Worm (Caenorhabditis elegans) whole organism, L4 larva: ENCODE data around the gene C31E10.6.
"Not testable (repeated sequence)": the region's sequence is repeated elsewhere in the genome, so short reads cannot be mapped to it uniquely, and the experiment has no call there.

ENCODE experiments used
- D1046.2 ChIP-seq: fragments of 200-800 bp; sonication (Bioruptor generic); IDR thresholded peaks from 2 replicates; pipeline ENCODE4 v1.3.6; 2022; ENCODE audit warnings: missing genetic modification characterization, missing compliant biosample characterization
- F26F4.8 ChIP-seq: fragments of 200-800 bp; sonication (Bioruptor generic); conservative IDR thresholded peaks from 2 replicates; pipeline ENCODE4 v1.3.6; 2022; ENCODE audit warnings: missing genetic modification characterization, missing compliant biosample characterization
- F44E2.7 ChIP-seq: fragments of 200-800 bp; sonication (Bioruptor generic); IDR thresholded peaks from 2 replicates; pipeline ENCODE4 v2.1.2; 2022; ENCODE audit warnings: missing genetic modification characterization, missing compliant biosample characterization
- T26A8.4 ChIP-seq: fragments of 200-800 bp; sonication (Bioruptor generic); IDR thresholded peaks from 2 replicates; pipeline ENCODE4 v1.3.6; 2022; ENCODE audit warnings: missing genetic modification characterization, missing compliant biosample characterization
- Y105C5A.15 ChIP-seq: fragments of 200-800 bp; sonication (Bioruptor generic); IDR thresholded peaks from 2 replicates; pipeline ENCODE4 v1.3.6; 2022; ENCODE audit warnings: missing genetic modification characterization, missing compliant biosample characterization
- Y48G9A.11 ChIP-seq: fragments of 200-800 bp; sonication (Bioruptor generic); IDR thresholded peaks from 2 replicates; pipeline ENCODE4 v1.3.6; 2022; ENCODE audit warnings: missing genetic modification reagents, missing genetic modification characterization, missing compliant biosample characterization
- ZK337.2 ChIP-seq: fragments of 200-800 bp; sonication (Bioruptor generic); IDR thresholded peaks from 2 replicates; pipeline ENCODE4 v1.3.6; 2022; ENCODE audit warnings: missing genetic modification reagents, missing genetic modification characterization, missing compliant biosample characterization
- ama-1 ChIP-seq: fragments of 150-350 bp; optimal IDR thresholded peaks from 2 replicates; lab custom pipeline; 2014; ENCODE audit warnings: inconsistent platforms, mixed read lengths
- arid-1 ChIP-seq: fragments of 200-800 bp; sonication (Bioruptor generic); conservative IDR thresholded peaks from 2 replicates; pipeline ENCODE4 v1.3.6; 2022; ENCODE audit warnings: missing genetic modification reagents, missing genetic modification characterization, missing compliant biosample characterization
- ceh-20 ChIP-seq: fragments of 200-800 bp; sonication (Bioruptor generic); IDR thresholded peaks from 2 replicates; pipeline ENCODE4 v1.3.6; 2022; ENCODE audit warnings: missing genetic modification reagents, missing genetic modification characterization, missing compliant biosample characterization
- ctbp-1 ChIP-seq: fragments of 200-800 bp; sonication (Bioruptor generic); IDR thresholded peaks from 2 replicates; pipeline ENCODE4 v1.3.6; 2022; ENCODE audit warnings: missing genetic modification reagents, missing genetic modification characterization, missing compliant biosample characterization
- daf-16 ChIP-seq, 3 experiments: sonication (generic microtip); optimal IDR thresholded peaks; 2 replicates each; lab custom pipeline; 2016 to 2017; ENCODE audit warnings: missing genetic modification characterization in 3 of 3, missing genetic modification reagents in 3 of 3, mild to moderate bottlenecking in 2 of 3, missing compliant biosample characterization in 2 of 3, missing biosample characterization in 1 of 3, moderate library complexity in 1 of 3
- dmd-6 ChIP-seq: fragments of 200-800 bp; sonication (Bioruptor generic); IDR thresholded peaks from 2 replicates; pipeline ENCODE4 v1.3.6; 2022; ENCODE audit warnings: missing genetic modification reagents, missing genetic modification characterization, missing compliant biosample characterization
- dmd-8 ChIP-seq: fragments of 200-800 bp; sonication (Bioruptor generic); IDR thresholded peaks from 2 replicates; pipeline ENCODE4 v1.3.6; 2022; ENCODE audit warnings: missing genetic modification characterization, missing compliant biosample characterization
- dmd-9 ChIP-seq: fragments of 200-800 bp; sonication (Bioruptor generic); IDR thresholded peaks from 2 replicates; pipeline ENCODE4 v1.3.6; 2022; ENCODE audit warnings: missing genetic modification reagents, missing genetic modification characterization, missing compliant biosample characterization
- egl-43 ChIP-seq: fragments of 200-800 bp; sonication (Bioruptor generic); IDR thresholded peaks from 2 replicates; pipeline ENCODE4 v1.3.6; 2022; ENCODE audit warnings: missing genetic modification reagents, missing genetic modification characterization, missing compliant biosample characterization
- hmg-1.1 ChIP-seq: fragments of 200-800 bp; sonication (Bioruptor generic); IDR thresholded peaks from 2 replicates; pipeline ENCODE4 v1.3.6; 2022; ENCODE audit warnings: missing genetic modification reagents, missing genetic modification characterization, missing compliant biosample characterization
- jun-1 ChIP-seq: fragments of 150-350 bp; optimal IDR thresholded peaks from 2 replicates; lab custom pipeline; 2014; ENCODE audit warnings: missing biosample characterization, missing genetic modification reagents, missing genetic modification characterization
- lim-7 ChIP-seq: fragments of 200-800 bp; sonication (Bioruptor generic); IDR thresholded peaks from 2 replicates; pipeline ENCODE4 v1.3.6; 2022; ENCODE audit warnings: missing genetic modification characterization, missing compliant biosample characterization
- lin-1 ChIP-seq: fragments of 200-800 bp; sonication (Bioruptor generic); IDR thresholded peaks from 2 replicates; pipeline ENCODE4 v1.3.6; 2022; ENCODE audit warnings: missing genetic modification reagents, missing genetic modification characterization, missing compliant biosample characterization
- lin-13 ChIP-seq: fragments of 150-350 bp; optimal IDR thresholded peaks from 2 replicates; lab custom pipeline; 2014; ENCODE audit warnings: missing biosample characterization, missing genetic modification reagents, missing genetic modification characterization
- lin-29 ChIP-seq: fragments of 200-800 bp; sonication (Bioruptor generic); IDR thresholded peaks from 2 replicates; pipeline ENCODE4 v1.3.6; 2022; ENCODE audit warnings: missing genetic modification reagents, missing genetic modification characterization, missing compliant biosample characterization
- lin-38 ChIP-seq: fragments of 200-800 bp; sonication (Bioruptor generic); IDR thresholded peaks from 2 replicates; pipeline ENCODE4 v1.3.6; 2022; ENCODE audit warnings: missing genetic modification reagents, missing genetic modification characterization, missing compliant biosample characterization
- lsy-2 ChIP-seq, 2 experiments: fragments of 150-350 bp in 1 of 2; sonication (generic microtip) in 1 of 2; optimal IDR thresholded peaks; 2 replicates each; lab custom pipeline; 2014 to 2017; ENCODE audit warnings: missing biosample characterization in 2 of 2, missing genetic modification characterization in 2 of 2
- madf-5 ChIP-seq, 2 experiments: fragments of 200-800 bp; sonication (Bioruptor generic); IDR thresholded peaks; 2 replicates each; pipeline ENCODE4 v1.3.6; 2022; ENCODE audit warnings: missing compliant biosample characterization in 2 of 2, missing genetic modification characterization in 2 of 2
- madf-9 ChIP-seq: fragments of 200-800 bp; sonication (Bioruptor generic); conservative IDR thresholded peaks from 2 replicates; pipeline ENCODE4 v1.3.6; 2022; ENCODE audit warnings: missing genetic modification reagents, missing genetic modification characterization, missing compliant biosample characterization
- mdt-29 ChIP-seq: fragments of 200-800 bp; sonication (Bioruptor generic); IDR thresholded peaks from 2 replicates; pipeline ENCODE4 v1.3.6; 2022; ENCODE audit warnings: missing genetic modification reagents, missing genetic modification characterization, missing compliant biosample characterization
- mes-2 ChIP-seq: sonication (generic microtip); optimal IDR thresholded peaks from 2 replicates; lab custom pipeline; 2016; ENCODE audit warnings: missing genotype, mild to moderate bottlenecking, missing genetic modification characterization, missing compliant biosample characterization; ENCODE audit not compliant: poor library complexity, severe bottlenecking
- mxl-2 ChIP-seq: fragments of 200-800 bp; sonication (Bioruptor generic); conservative IDR thresholded peaks from 2 replicates; pipeline ENCODE4 v1.3.6; 2022; ENCODE audit warnings: missing genetic modification reagents, missing genetic modification characterization, missing compliant biosample characterization
- nhr-28 ChIP-seq: fragments of 150-350 bp; optimal IDR thresholded peaks from 2 replicates; lab custom pipeline; 2014; ENCODE audit warnings: missing biosample characterization, missing genetic modification characterization
- nhr-41 ChIP-seq: fragments of 200-800 bp; sonication (Bioruptor generic); IDR thresholded peaks from 2 replicates; pipeline ENCODE4 v1.3.6; 2022; ENCODE audit warnings: missing genetic modification reagents, missing genetic modification characterization, missing compliant biosample characterization
- nhr-42 ChIP-seq: fragments of 200-800 bp; sonication (Bioruptor generic); IDR thresholded peaks from 2 replicates; pipeline ENCODE4 v1.3.6; 2022; ENCODE audit warnings: missing genetic modification characterization, missing compliant biosample characterization
- pha-4 ChIP-seq, 2 experiments: fragments of 150-350 bp in 1 of 2; fragments of 200-800 bp in 1 of 2; sonication (Bioruptor generic) in 1 of 2; IDR thresholded peaks in 1 of 2; optimal IDR thresholded peaks in 1 of 2; 2 replicates each; pipeline versions ENCODE4 v1.3.6 to Lab custom; 2014 to 2022; ENCODE audit warnings: missing genetic modification characterization in 2 of 2, missing genetic modification reagents in 2 of 2, missing biosample characterization in 1 of 2, missing compliant biosample characterization in 1 of 2
- php-3 ChIP-seq: fragments of 200-800 bp; sonication (Bioruptor generic); IDR thresholded peaks from 2 replicates; pipeline ENCODE4 v1.3.6; 2022; ENCODE audit warnings: missing genetic modification reagents, missing genetic modification characterization, missing compliant biosample characterization
- saeg-2 ChIP-seq: fragments of 200-800 bp; sonication (Bioruptor generic); IDR thresholded peaks from 2 replicates; pipeline ENCODE4 v1.3.6; 2022; ENCODE audit warnings: missing genetic modification reagents, missing genetic modification characterization, missing compliant biosample characterization
- snpc-1.2 ChIP-seq: fragments of 200-800 bp; sonication (Bioruptor generic); IDR thresholded peaks from 2 replicates; pipeline ENCODE4 v1.3.6; 2022; ENCODE audit warnings: missing genetic modification reagents, missing genetic modification characterization, missing compliant biosample characterization
- spr-1 ChIP-seq: sonication (generic microtip); optimal IDR thresholded peaks from 2 replicates; lab custom pipeline; 2016; ENCODE audit warnings: mild to moderate bottlenecking, missing genetic modification characterization, missing compliant biosample characterization
- tra-1 ChIP-seq: fragments of 200-800 bp; sonication (Bioruptor generic); IDR thresholded peaks from 2 replicates; pipeline ENCODE4 v1.3.6; 2022; ENCODE audit warnings: missing genetic modification reagents, missing genetic modification characterization, missing compliant biosample characterization
- vab-7 ChIP-seq: fragments of 200-800 bp; sonication (Bioruptor generic); IDR thresholded peaks from 2 replicates; pipeline ENCODE4 v1.3.6; 2022; ENCODE audit warnings: missing genetic modification reagents, missing genetic modification characterization, missing compliant biosample characterization
- zfp-3 ChIP-seq: fragments of 200-800 bp; sonication (Bioruptor generic); conservative IDR thresholded peaks from 2 replicates; pipeline ENCODE4 v1.3.6; 2022; ENCODE audit warnings: missing genetic modification reagents, missing genetic modification characterization, missing compliant biosample characterization

C31E10.6 gene

DNA sequence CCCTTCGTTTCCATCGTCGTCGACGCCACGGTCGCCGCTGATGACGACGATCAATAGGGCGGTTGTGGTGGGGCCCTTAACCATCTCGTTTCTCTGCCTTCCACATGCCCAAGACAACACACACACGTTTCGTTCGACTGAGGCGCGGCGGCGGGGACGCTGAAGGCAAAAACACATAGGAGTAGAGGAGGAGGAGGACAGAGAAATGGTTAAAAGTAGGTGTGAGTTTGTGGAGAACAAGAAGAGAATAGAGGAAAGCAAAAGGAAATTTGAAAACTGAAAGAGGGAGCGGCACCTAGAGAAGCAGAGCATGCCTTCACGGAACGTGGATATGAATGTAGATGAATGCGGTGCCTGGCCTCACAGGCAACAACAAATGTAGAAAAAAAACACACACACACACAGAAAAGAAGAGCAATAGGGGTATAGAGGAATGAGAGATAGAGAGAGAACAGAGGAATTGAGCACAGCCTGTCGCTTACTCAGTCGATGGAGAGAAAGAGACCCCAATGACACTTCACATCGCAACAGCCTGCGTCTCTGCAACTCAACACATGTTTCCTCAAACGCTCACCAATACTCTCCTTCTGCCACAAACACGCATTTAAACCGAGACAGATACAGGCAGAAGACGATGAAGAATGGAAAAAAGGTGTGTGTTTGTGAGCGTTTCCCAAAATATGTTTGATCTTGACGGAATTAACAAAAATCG, 26.7 kb upstream of the C31E10.6 start (continued):
- TF ChIP-seq lin-29 (GFP tag; lab: Robert Waterston, UW): no peak
- no peak for TF ChIP-seq lin-13 (GFP tag; lab: Kevin White, UChicago)
- TF ChIP-seq D1046.2 (GFP tag; lab: Robert Waterston, UW): no peak
- peak; percentile 85 for TF ChIP-seq nhr-28 (tag; lab: Kevin White, UChicago)
- peak; percentile 50 for TF ChIP-seq jun-1
- 0 out of 4 replicates have a peak, but pooled peaks of 1 of the 2 experiments have one; percentile 5 for TF ChIP-seq madf-5 (GFP tag; IDR thresholded peaks at IDR 0.05; lab: Robert Waterston, UW)
- TF ChIP-seq spr-1 (tag; lab: Kevin White, UChicago): peak; percentile 47
- TF ChIP-seq daf-16 (GFP tag; optimal IDR thresholded peaks at IDR 0.05; lab: Kevin White, UChicago): peak in 1 of 2 experiments; percentile 83
- TF ChIP-seq daf-16 (tag; optimal IDR thresholded peaks at IDR 0.05; lab: Kevin White, UChicago): peak; percentile 71
- TF ChIP-seq php-3 (GFP tag; lab: Robert Waterston, UW): no peak
- no peak for TF ChIP-seq ZK337.2
- TF ChIP-seq lsy-2 (tag; optimal IDR thresholded peaks at IDR 0.05; lab: Kevin White, UChicago): peak; percentile 78 to 80
- TF ChIP-seq ama-1 (lab: Kevin White, UChicago): peak; percentile 45
- TF ChIP-seq hmg-1.1 (GFP tag; lab: Robert Waterston, UW): peak; percentile 88
- TF ChIP-seq, all 104 proteins: peak for 46

DNA sequence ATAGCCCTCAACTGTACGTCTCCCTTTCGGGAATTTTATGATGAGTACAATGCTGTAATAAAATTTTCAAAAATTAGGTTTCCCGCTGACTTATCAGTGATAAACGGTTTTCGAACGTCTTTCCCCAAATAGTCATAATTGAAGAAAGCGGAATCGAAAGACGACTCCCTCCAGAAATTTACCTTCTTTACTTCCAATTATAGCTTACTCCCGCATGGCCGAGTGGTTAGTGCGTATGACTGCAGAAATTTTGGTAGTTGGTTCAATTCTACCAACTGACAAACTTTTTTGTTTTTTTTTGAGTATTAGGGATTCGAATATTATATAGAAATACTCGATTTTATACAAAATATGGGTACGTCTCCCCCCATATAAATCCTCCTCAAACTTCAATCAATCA, 23.1 kb upstream of the C31E10.6 start:
- TF ChIP-seq ctbp-1 (GFP tag; lab: Robert Waterston, UW): peak; percentile 68; the same call in 1 of the 2 replicates
- peak; percentile 90 for TF ChIP-seq dmd-8 (GFP tag; lab: Robert Waterston, UW)
- peak; percentile 52; the same call in 1 of the 2 replicates for TF ChIP-seq dmd-6 (GFP tag; lab: Robert Waterston, UW)
- TF ChIP-seq dmd-9 (GFP tag; lab: Robert Waterston, UW): peak; percentile 86
- peak; percentile 62; the same call in 1 of the 2 replicates for TF ChIP-seq Y105C5A.15 (GFP tag; lab: Robert Waterston, UW)
- 0 out of 2 replicates have a peak, but pooled peaks have one; percentile 51 for TF ChIP-seq D1046.2 (GFP tag; lab: Robert Waterston, UW)
- TF ChIP-seq F26F4.8 (GFP tag; lab: Robert Waterston, UW): peak; percentile 94
- peak; percentile 76; the same call in 1 of the 2 replicates for TF ChIP-seq F44E2.7 (GFP tag; lab: Robert Waterston, UW)
- peak; percentile 74 for TF ChIP-seq lin-38 (GFP tag; lab: Robert Waterston, UW)
- peak; percentile 90 for TF ChIP-seq egl-43
- peak; percentile 33; the same call in 1 of the 2 replicates for TF ChIP-seq lin-29 (GFP tag; lab: Robert Waterston, UW)
- peak; percentile 62; the same call in 1 of the 2 replicates for TF ChIP-seq mdt-29 (GFP tag; lab: Robert Waterston, UW)
- TF ChIP-seq nhr-41 (GFP tag; lab: Robert Waterston, UW): peak; percentile 87
- TF ChIP-seq vab-7: peak; percentile 72
- TF ChIP-seq nhr-42 (GFP tag; lab: Robert Waterston, UW): peak; percentile 38; the same call in 1 of the 2 replicates
- TF ChIP-seq snpc-1.2 (GFP tag; lab: Robert Waterston, UW): peak; percentile 89
- peak; percentile 76 for TF ChIP-seq php-3 (GFP tag; lab: Robert Waterston, UW)
- TF ChIP-seq mxl-2 (GFP tag; lab: Robert Waterston, UW): 0 out of 2 replicates have a peak, but pooled peaks have one; percentile 48
- peak; percentile 81 for TF ChIP-seq lin-1 (GFP tag; lab: Robert Waterston, UW)
- peak; percentile 93 for TF ChIP-seq tra-1
- peak; percentile 47; the same call in 1 of the 2 replicates for TF ChIP-seq saeg-2
- peak; percentile 81 for TF ChIP-seq T26A8.4 (GFP tag; lab: Robert Waterston, UW)
- peak; percentile 24 for TF ChIP-seq mes-2 (tag; lab: Kevin White, UChicago)
- TF ChIP-seq ZK337.2: peak; percentile 52; the same call in 1 of the 2 replicates
- TF ChIP-seq lim-7 (GFP tag; lab: Robert Waterston, UW): peak; percentile 96
- peak; percentile 93 for TF ChIP-seq pha-4 (GFP tag; IDR thresholded peaks at IDR 0.05; lab: Robert Waterston, UW)
- TF ChIP-seq pha-4 (tag; optimal IDR thresholded peaks at IDR 0.05; lab: Kevin White, UChicago): not testable (repeated sequence)
- peak; percentile 32; the same call in 1 of the 2 replicates for TF ChIP-seq hmg-1.1 (GFP tag; lab: Robert Waterston, UW)
- peak; percentile 75 for TF ChIP-seq Y48G9A.11
- TF ChIP-seq madf-5 (GFP tag; IDR thresholded peaks at IDR 0.05; lab: Robert Waterston, UW): peak; percentile 77 to 83; a peak in 3 of 4 replicates
- peak; percentile 68 for TF ChIP-seq madf-9
- peak; percentile 75 for TF ChIP-seq arid-1 (GFP tag; lab: Robert Waterston, UW)
- TF ChIP-seq zfp-3 (GFP tag; lab: Robert Waterston, UW): 0 out of 2 replicates have a peak, but pooled peaks have one; percentile 54
- peak; percentile 48; the same call in 1 of the 2 replicates for TF ChIP-seq ceh-20
- TF ChIP-seq, all 104 proteins: peak for 33; not testable (repeated sequence) for 71
